1 fruit fly cellular context compared by ENCODE assay signal in genomic region chr3R:14692230-14692970, dm6.
TF ChIP-seq lines count a peak whose summit lies in the region.

No protein-coding gene starts in this region.

TF ChIP-seq in whole organism, embryonic, 481 proteins besides CTCF, POLR2A, EP300 and RAD21 (continued from another document and continues in another):
- TF ChIP-seq CG7839 (tag; optimal IDR thresholded peaks at IDR 0.05; lab: Kevin White, UChicago) (peak; percentile 70), Bgb (GFP tag; IDR thresholded peaks at IDR 0.05; lab: Robert Waterston, UW; ENCODE audit: partially characterized antibody) (no peak), CG3407 (GFP tag; optimal IDR thresholded peaks at IDR 0.05; lab: Kevin White, UChicago) (peak; percentile 57), CG2199 (GFP tag; IDR thresholded peaks at IDR 0.05; lab: Robert Waterston, UW) (peak; percentile 78; the same call in 2 of the 3 replicates), pan (optimal IDR thresholded peaks at IDR 0.05; lab: Kevin White, UChicago) (no peak), pan (GFP tag; optimal IDR thresholded peaks at IDR 0.05 in 1 of 2, IDR thresholded peaks at IDR 0.05 in 1 of 2) (peak in 1 of 2 experiments; percentile 11), Taf1 (GFP tag; IDR thresholded peaks at IDR 0.05; lab: Robert Waterston, UW) (no peak), Hsf (GFP tag; optimal IDR thresholded peaks at IDR 0.05; lab: Kevin White, UChicago) (peak; percentile 60), ci (GFP tag; IDR thresholded peaks at IDR 0.05; lab: Robert Waterston, UW) (peak; percentile 92), Dad (GFP tag; optimal IDR thresholded peaks at IDR 0.05; lab: Kevin White, UChicago) (no peak), CG9797 (GFP tag; optimal IDR thresholded peaks at IDR 0.05; lab: Kevin White, UChicago) (no peak), grn (GFP tag; optimal IDR thresholded peaks at IDR 0.05; lab: Kevin White, UChicago) (no peak), sug (tag; optimal IDR thresholded peaks at IDR 0.05; lab: Kevin White, UChicago) (no peak), slou (GFP tag; optimal IDR thresholded peaks at IDR 0.05; lab: Kevin White, UChicago) (no peak), CG11093 (GFP tag; IDR thresholded peaks at IDR 0.05; lab: Robert Waterston, UW) (0 out of 3 replicates have a peak, but pooled peaks have one; percentile 51), CG33557 (GFP tag; optimal IDR thresholded peaks at IDR 0.05; lab: Kevin White, UChicago) (peak; percentile 64), CG1647 (GFP tag; optimal IDR thresholded peaks at IDR 0.05; lab: Kevin White, UChicago) (peak; percentile 39), twi (tag; optimal IDR thresholded peaks at IDR 0.05; lab: Kevin White, UChicago) (peak; percentile 45), CG13296 (GFP tag; optimal IDR thresholded peaks at IDR 0.05; lab: Kevin White, UChicago) (no peak), ewg (GFP tag; optimal IDR thresholded peaks at IDR 0.05; lab: Kevin White, UChicago) (peak; percentile 61), ATbp (GFP tag; optimal IDR thresholded peaks at IDR 0.05; lab: Kevin White, UChicago) (peak; percentile 74), lola (GFP tag; optimal IDR thresholded peaks at IDR 0.05; lab: Kevin White, UChicago) (peak in 1 of 3 experiments; percentile 83), CG14050 (GFP tag; IDR thresholded peaks at IDR 0.05; lab: Robert Waterston, UW) (no peak), eve (GFP tag; optimal IDR thresholded peaks at IDR 0.05; lab: Kevin White, UChicago) (peak in 1 of 2 experiments; percentile 42), CG14667 (GFP tag; IDR thresholded peaks at IDR 0.05; lab: Robert Waterston, UW) (peak; percentile 35; the same call in 1 of the 2 replicates), pita (GFP tag; optimal IDR thresholded peaks at IDR 0.05; lab: Kevin White, UChicago) (no peak), CG1603 (tag; optimal IDR thresholded peaks at IDR 0.05; lab: Kevin White, UChicago) (peak; percentile 89), Nf-YA (GFP tag; IDR thresholded peaks at IDR 0.05; lab: Robert Waterston, UW) (peak; percentile 32; the same call in 1 of the 2 replicates), oc (tag; optimal IDR thresholded peaks at IDR 0.05; lab: Kevin White, UChicago) (peak; percentile 56), CG10979 (tag; optimal IDR thresholded peaks at IDR 0.05; lab: Kevin White, UChicago) (peak; percentile 89), schlank (tag; optimal IDR thresholded peaks at IDR 0.05; lab: Kevin White, UChicago) (no peak), kah (GFP tag; optimal IDR thresholded peaks at IDR 0.05; lab: Kevin White, UChicago) (peak; percentile 41), CG5245 (GFP tag; optimal IDR thresholded peaks at IDR 0.05; lab: Kevin White, UChicago) (peak; percentile 70), CG15073 (GFP tag; optimal IDR thresholded peaks at IDR 0.05; lab: Kevin White, UChicago) (no peak), Hr39 (optimal IDR thresholded peaks at IDR 0.05; lab: Kevin White, UChicago) (no peak), Hey (tag; optimal IDR thresholded peaks at IDR 0.05; lab: Kevin White, UChicago) (no peak), CG13624 (GFP tag; optimal IDR thresholded peaks at IDR 0.05; lab: Kevin White, UChicago) (no peak), CG8359 (GFP tag; optimal IDR thresholded peaks at IDR 0.05; lab: Kevin White, UChicago; ENCODE audit: borderline replicate concordance) (peak; percentile 29), HLH3B (GFP tag; IDR thresholded peaks at IDR 0.05; lab: Robert Waterston, UW) (peak; percentile 77), NC2β (GFP tag; optimal IDR thresholded peaks at IDR 0.05; lab: Kevin White, UChicago) (peak; percentile 63), CG18764 (GFP tag; optimal IDR thresholded peaks at IDR 0.05; lab: Kevin White, UChicago) (peak; percentile 35), lilli (GFP tag; optimal IDR thresholded peaks at IDR 0.05; lab: Kevin White, UChicago) (peak; percentile 29), CG14441 (GFP tag; IDR thresholded peaks at IDR 0.05; lab: Robert Waterston, UW) (peak; percentile 12; the same call in 1 of the 2 replicates), CG31388 (GFP tag; optimal IDR thresholded peaks at IDR 0.05; lab: Kevin White, UChicago) (peak; percentile 37), fd64A (GFP tag; optimal IDR thresholded peaks at IDR 0.05; lab: Kevin White, UChicago) (peak; percentile 59), CG17385 (GFP tag; optimal IDR thresholded peaks at IDR 0.05; lab: Kevin White, UChicago) (peak; percentile 60), Ssrp (tag; optimal IDR thresholded peaks at IDR 0.05; lab: Kevin White, UChicago) (peak; percentile 73), CG32767 (GFP tag; IDR thresholded peaks at IDR 0.05; lab: Robert Waterston, UW) (peak; percentile 46; the same call in 1 of the 2 replicates), Adf1 (GFP tag; IDR thresholded peaks at IDR 0.05; lab: Robert Waterston, UW) (no peak), cas (GFP tag; IDR thresholded peaks at IDR 0.05; lab: Robert Waterston, UW) (no peak), gsb-n (tag; optimal IDR thresholded peaks at IDR 0.05; lab: Kevin White, UChicago) (peak; percentile 82), Fer1 (GFP tag; optimal IDR thresholded peaks at IDR 0.05; lab: Kevin White, UChicago) (no peak), Gsc (GFP tag; IDR thresholded peaks at IDR 0.05; lab: Robert Waterston, UW) (no peak), MESR4 (GFP tag; optimal IDR thresholded peaks at IDR 0.05; lab: Kevin White, UChicago) (no peak), mld (GFP tag; IDR thresholded peaks at IDR 0.05; lab: Robert Waterston, UW; ENCODE audit: partially characterized antibody) (no peak), Lpt (GFP tag; optimal IDR thresholded peaks at IDR 0.05; lab: Kevin White, UChicago) (no peak), GATAe (GFP tag; conservative IDR thresholded peaks at IDR 0.05; lab: Robert Waterston, UW) (no peak), CG8478 (optimal IDR thresholded peaks at IDR 0.05; lab: Kevin White, UChicago) (no peak), scrt (GFP tag; optimal IDR thresholded peaks at IDR 0.05; lab: Kevin White, UChicago) (no peak), CG8924 (tag; optimal IDR thresholded peaks at IDR 0.05; lab: Kevin White, UChicago) (peak; percentile 58), prd (optimal IDR thresholded peaks at IDR 0.05; lab: Kevin White, UChicago) (no peak), prd (GFP tag; IDR thresholded peaks at IDR 0.05; lab: Robert Waterston, UW) (peak; percentile 78; the same call in 2 of the 3 replicates), Stat92E (GFP tag; optimal IDR thresholded peaks at IDR 0.05; lab: Kevin White, UChicago) (peak in 1 of 3 experiments; percentile 55), ranshi (GFP tag; IDR thresholded peaks at IDR 0.05; lab: Robert Waterston, UW) (peak; percentile 69; the same call in 1 of the 2 replicates), Sry-β (GFP tag; optimal IDR thresholded peaks at IDR 0.05; lab: Kevin White, UChicago) (peak; percentile 43), lmd (GFP tag; IDR thresholded peaks at IDR 0.05; lab: Robert Waterston, UW) (peak; percentile 61; the same call in 1 of the 2 replicates), Drgx (GFP tag; IDR thresholded peaks at IDR 0.05; lab: Robert Waterston, UW) (peak; percentile 85), shn (GFP tag; optimal IDR thresholded peaks at IDR 0.05; lab: Kevin White, UChicago) (peak; percentile 50), Dek (tag; optimal IDR thresholded peaks at IDR 0.05; lab: Kevin White, UChicago) (no peak), Fer2 (tag; optimal IDR thresholded peaks at IDR 0.05; lab: Kevin White, UChicago) (no peak), CG4424 (GFP tag; optimal IDR thresholded peaks at IDR 0.05; lab: Kevin White, UChicago) (peak; percentile 83), nmo (GFP tag; optimal IDR thresholded peaks at IDR 0.05; lab: Kevin White, UChicago) (peak; percentile 82), ind (GFP tag; optimal IDR thresholded peaks at IDR 0.05; lab: Kevin White, UChicago) (peak; percentile 53), sens-2 (GFP tag; IDR thresholded peaks at IDR 0.05; lab: Robert Waterston, UW) (peak; percentile 41; the same call in 1 of the 2 replicates), ro (GFP tag; IDR thresholded peaks at IDR 0.05; lab: Robert Waterston, UW) (peak; percentile 51; the same call in 1 of the 2 replicates), CG18476 (GFP tag; optimal IDR thresholded peaks at IDR 0.05; lab: Kevin White, UChicago) (peak; percentile 29), ken (GFP tag; IDR thresholded peaks at IDR 0.05; lab: Robert Waterston, UW) (peak; percentile 78), CG4404 (GFP tag; IDR thresholded peaks at IDR 0.05; lab: Robert Waterston, UW) (no peak), klu (GFP tag; IDR thresholded peaks at IDR 0.05; lab: Robert Waterston, UW) (no peak), CG12104 (GFP tag; optimal IDR thresholded peaks at IDR 0.05; lab: Kevin White, UChicago) (peak; percentile 54), Hr78 (GFP tag; optimal IDR thresholded peaks at IDR 0.05; lab: Kevin White, UChicago) (peak in 1 of 2 experiments; percentile 45), Lhr (GFP tag; optimal IDR thresholded peaks at IDR 0.05; lab: Kevin White, UChicago) (peak; percentile 21), H2.0 (GFP tag; IDR thresholded peaks at IDR 0.05; lab: Robert Waterston, UW) (peak; percentile 45), C15 (GFP tag; IDR thresholded peaks at IDR 0.05; lab: Robert Waterston, UW) (no peak), jigr1 (GFP tag; IDR thresholded peaks at IDR 0.05; lab: Robert Waterston, UW) (no peak), CG12391 (tag; optimal IDR thresholded peaks at IDR 0.05; lab: Kevin White, UChicago) (peak; percentile 77), B-H2 (GFP tag; optimal IDR thresholded peaks at IDR 0.05; lab: Kevin White, UChicago) (no peak), nau (GFP tag; optimal IDR thresholded peaks at IDR 0.05; lab: Kevin White, UChicago) (peak; percentile 60), fd96Cb (tag; optimal IDR thresholded peaks at IDR 0.05; lab: Kevin White, UChicago) (peak; percentile 82), CG10565 (GFP tag; optimal IDR thresholded peaks at IDR 0.05; lab: Kevin White, UChicago) (no peak), Eip74EF (GFP tag; optimal IDR thresholded peaks at IDR 0.05; lab: Kevin White, UChicago) (peak in 1 of 2 experiments; percentile 62), hb (GFP tag; IDR thresholded peaks at IDR 0.05; lab: Robert Waterston, UW; ENCODE audit: partially characterized antibody) (no peak), Xbp1 (GFP tag; optimal IDR thresholded peaks at IDR 0.05; lab: Kevin White, UChicago) (peak; percentile 66), CG2889 (GFP tag; IDR thresholded peaks at IDR 0.05; lab: Robert Waterston, UW) (no peak), CG7745 (tag; optimal IDR thresholded peaks at IDR 0.05; lab: Kevin White, UChicago) (no peak), CG33213 (GFP tag; optimal IDR thresholded peaks at IDR 0.05; lab: Kevin White, UChicago) (peak; percentile 6), ato (GFP tag; IDR thresholded peaks at IDR 0.05; lab: Robert Waterston, UW; ENCODE audit: partially characterized antibody) (no peak), amos (GFP tag; IDR thresholded peaks at IDR 0.05; lab: Robert Waterston, UW; ENCODE audit: partially characterized antibody) (0 out of 2 replicates have a peak, but pooled peaks have one; percentile 8), Mrtf (GFP tag; IDR thresholded peaks at IDR 0.05; lab: Robert Waterston, UW) (0 out of 3 replicates have a peak, but pooled peaks have one; percentile 20), salm (tag; optimal IDR thresholded peaks at IDR 0.05; lab: Kevin White, UChicago) (peak; percentile 29), CG1602 (GFP tag; optimal IDR thresholded peaks at IDR 0.05; lab: Kevin White, UChicago) (peak; percentile 54), CG2712 (tag; optimal IDR thresholded peaks at IDR 0.05; lab: Kevin White, UChicago) (peak; percentile 89), CG2875 (GFP tag; optimal IDR thresholded peaks at IDR 0.05; lab: Kevin White, UChicago) (peak; percentile 75), CG10431 (GFP tag; optimal IDR thresholded peaks at IDR 0.05; lab: Kevin White, UChicago) (peak; percentile 22), CG13775 (GFP tag; optimal IDR thresholded peaks at IDR 0.05; lab: Kevin White, UChicago) (peak; percentile 45), Camta (GFP tag; optimal IDR thresholded peaks at IDR 0.05; lab: Kevin White, UChicago) (peak; percentile 47), CG2116 (GFP tag; optimal IDR thresholded peaks at IDR 0.05; lab: Kevin White, UChicago) (peak; percentile 11), CG8944 (GFP tag; optimal IDR thresholded peaks at IDR 0.05; lab: Kevin White, UChicago) (peak; percentile 67), CG7963 (GFP tag; IDR thresholded peaks at IDR 0.05; lab: Robert Waterston, UW; ENCODE audit: partially characterized antibody) (no peak), CG17802 (tag; optimal IDR thresholded peaks at IDR 0.05; lab: Kevin White, UChicago) (peak; percentile 57), Sin3A (optimal IDR thresholded peaks at IDR 0.05; lab: Kevin White, UChicago) (no peak), sc (optimal IDR thresholded peaks at IDR 0.05; lab: Kevin White, UChicago) (no peak), sc (GFP tag; optimal IDR thresholded peaks at IDR 0.05; lab: Kevin White, UChicago) (peak; percentile 63), CG8388 (GFP tag; optimal IDR thresholded peaks at IDR 0.05; lab: Kevin White, UChicago) (peak; percentile 84), Max (GFP tag; optimal IDR thresholded peaks at IDR 0.05; lab: Kevin White, UChicago) (peak; percentile 21), CG14965 (GFP tag; optimal IDR thresholded peaks at IDR 0.05; lab: Kevin White, UChicago; ENCODE audit: borderline replicate concordance) (peak; percentile 9), dm (GFP tag; optimal IDR thresholded peaks at IDR 0.05; lab: Kevin White, UChicago) (peak; percentile 7), sr (GFP tag; IDR thresholded peaks at IDR 0.05; lab: Robert Waterston, UW) (no peak; the same call in 2 of the 3 replicates), al (GFP tag; IDR thresholded peaks at IDR 0.05; lab: Robert Waterston, UW) (no peak), fu2 (GFP tag; optimal IDR thresholded peaks at IDR 0.05; lab: Kevin White, UChicago) (no peak), hth (optimal IDR thresholded peaks at IDR 0.05; lab: Kevin White, UChicago) (no peak), CG6654 (GFP tag; optimal IDR thresholded peaks at IDR 0.05; lab: Kevin White, UChicago) (peak; percentile 44), gce (GFP tag; IDR thresholded peaks at IDR 0.05; lab: Robert Waterston, UW) (peak; percentile 64; the same call in 2 of the 3 replicates), dmrt99B (tag; optimal IDR thresholded peaks at IDR 0.05; lab: Kevin White, UChicago) (peak; percentile 74), ab (GFP tag; optimal IDR thresholded peaks at IDR 0.05; lab: Kevin White, UChicago) (peak; percentile 60), Gug (GFP tag; IDR thresholded peaks at IDR 0.05; lab: Robert Waterston, UW) (no peak; the same call in 3 of the 4 replicates), sna (GFP tag; IDR thresholded peaks at IDR 0.05; lab: Robert Waterston, UW; ENCODE audit: partially characterized antibody) (no peak), CG30431 (GFP tag; optimal IDR thresholded peaks at IDR 0.05; lab: Kevin White, UChicago) (peak; percentile 53), unc-4 (GFP tag; IDR thresholded peaks at IDR 0.05; lab: Robert Waterston, UW; ENCODE audit: partially characterized antibody) (no peak)
